Worm (Caenorhabditis elegans) whole organism, early embryonic: ENCODE data around the gene Y97E10AR.1.

ENCODE experiments used
- B0310.2 ChIP-seq: sonication (generic microtip); optimal IDR thresholded peaks from 2 replicates; lab custom pipeline; 2016; ENCODE audit warnings: mild to moderate bottlenecking, missing genetic modification characterization, missing compliant biosample characterization
- F13C5.2 ChIP-seq: sonication (generic microtip); optimal IDR thresholded peaks from 2 replicates; lab custom pipeline; 2017; ENCODE audit warnings: mild to moderate bottlenecking, missing genetic modification characterization, inconsistent platforms, missing compliant biosample characterization
- aly-1 ChIP-seq: sonication (generic microtip); optimal IDR thresholded peaks from 2 replicates; lab custom pipeline; 2016; ENCODE audit warnings: missing genetic modification characterization, missing compliant biosample characterization
- ama-1 ChIP-seq: fragments of 150-350 bp; optimal IDR thresholded peaks from 2 replicates; lab custom pipeline; 2014
- ceh-13 ChIP-seq: fragments of 200-800 bp; sonication (Bioruptor generic); optimal IDR thresholded peaks from 2 replicates; lab custom pipeline; 2018; ENCODE audit warnings: mild to moderate bottlenecking, missing genetic modification characterization, missing compliant biosample characterization
- ceh-36 ChIP-seq: sonication (generic microtip); optimal IDR thresholded peaks from 2 replicates; lab custom pipeline; 2016; ENCODE audit warnings: missing genetic modification characterization, inconsistent platforms, missing compliant biosample characterization
- ets-7 ChIP-seq: sonication (generic microtip); optimal IDR thresholded peaks from 2 replicates; lab custom pipeline; 2016; ENCODE audit warnings: missing genotype, missing genetic modification characterization, missing compliant biosample characterization
- flt-1 ChIP-seq: fragments of 200-800 bp; sonication (Bioruptor generic); IDR thresholded peaks from 2 replicates; pipeline ENCODE4 v1.3.6; 2022; ENCODE audit warnings: missing genetic modification characterization, missing compliant biosample characterization
- hmbx-1 ChIP-seq: sonication (generic microtip); optimal IDR thresholded peaks from 2 replicates; lab custom pipeline; 2016; ENCODE audit warnings: mild to moderate bottlenecking, missing genetic modification characterization, missing compliant biosample characterization
- hmg-4 ChIP-seq: fragments of 200-800 bp; sonication (Bioruptor generic); optimal IDR thresholded peaks from 2 replicates; lab custom pipeline; 2018; ENCODE audit warnings: mild to moderate bottlenecking, missing genetic modification characterization, missing compliant biosample characterization
- hnd-1 ChIP-seq: sonication (generic microtip); optimal IDR thresholded peaks from 2 replicates; lab custom pipeline; 2016; ENCODE audit warnings: missing genetic modification characterization, missing compliant biosample characterization
- pes-1 ChIP-seq: fragments of 200-800 bp; sonication (Bioruptor generic); IDR thresholded peaks from 2 replicates; pipeline ENCODE4 v1.3.6; 2022; ENCODE audit warnings: missing genetic modification reagents, missing genetic modification characterization, missing compliant biosample characterization
- scrt-1 ChIP-seq: fragments of 200-800 bp; sonication (Bioruptor generic); IDR thresholded peaks from 2 replicates; pipeline ENCODE4 v1.3.6; 2022; ENCODE audit warnings: missing genetic modification characterization, missing compliant biosample characterization
- sea-1 ChIP-seq: fragments of 200-800 bp; sonication (Bioruptor generic); conservative IDR thresholded peaks from 2 replicates; pipeline ENCODE4 v1.3.6; 2022; ENCODE audit warnings: missing genetic modification characterization, missing compliant biosample characterization
- tbx-11 ChIP-seq: fragments of 200-800 bp; sonication (Bioruptor generic); IDR thresholded peaks from 2 replicates; pipeline ENCODE4 v1.3.6; 2022; ENCODE audit warnings: missing genetic modification characterization, missing compliant biosample characterization
- tbx-37 ChIP-seq: fragments of 200-800 bp; sonication (Bioruptor generic); conservative IDR thresholded peaks from 2 replicates; pipeline ENCODE4 v1.3.6; 2022; ENCODE audit warnings: missing genetic modification reagents, missing genetic modification characterization, missing compliant biosample characterization
- tra-4 ChIP-seq: sonication (generic microtip); optimal IDR thresholded peaks from 2 replicates; lab custom pipeline; 2017; ENCODE audit warnings: missing genetic modification characterization, missing compliant biosample characterization

Y97E10AR.1 gene

DNA sequence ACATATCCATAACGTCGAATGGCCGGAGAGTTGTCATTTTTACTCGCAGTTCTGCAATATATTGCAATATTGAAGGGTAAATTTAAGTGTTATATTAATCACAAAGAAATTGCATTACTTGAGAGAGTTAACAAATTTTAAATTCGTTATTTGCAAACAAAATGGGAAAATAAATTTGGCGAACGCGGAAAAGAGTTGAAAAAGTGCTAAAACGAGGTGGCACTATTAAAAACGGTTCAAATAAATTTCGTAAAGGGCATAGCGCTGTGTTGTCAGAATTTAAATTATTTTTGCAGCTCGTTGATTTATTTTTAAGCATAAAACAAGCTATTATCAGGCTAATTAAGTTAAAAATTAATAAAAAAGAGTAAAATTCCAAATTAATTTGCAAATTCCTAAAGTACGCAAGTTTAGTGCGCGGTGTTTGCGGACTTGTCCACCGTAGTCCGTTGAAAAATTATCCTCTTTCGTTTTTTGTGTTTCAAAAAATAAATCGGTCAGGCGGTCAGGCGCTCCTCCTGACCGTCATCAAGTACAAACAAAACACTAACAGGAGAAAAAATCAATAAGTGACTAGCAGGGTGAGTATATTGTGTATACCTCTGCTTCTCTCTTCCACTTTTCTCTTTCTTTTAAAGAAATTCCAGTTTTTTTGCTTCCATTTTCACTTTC lies 17.7 kb upstream of the Y97E10AR.1 start, which contains the start of the genes natb-1 and abhd-12:
TSS of gene natb-1 (minus strand) at position 51 of the 672 bp plus-strand sequence.
TSS of gene abhd-12 (plus strand) at position 499 of the 672 bp plus-strand sequence.
- no peak for TF ChIP-seq tbx-37
- TF ChIP-seq flt-1 (GFP tag; lab: Robert Waterston, UW): no peak
- TF ChIP-seq tbx-11 (GFP tag; lab: Robert Waterston, UW): no peak

DNA sequence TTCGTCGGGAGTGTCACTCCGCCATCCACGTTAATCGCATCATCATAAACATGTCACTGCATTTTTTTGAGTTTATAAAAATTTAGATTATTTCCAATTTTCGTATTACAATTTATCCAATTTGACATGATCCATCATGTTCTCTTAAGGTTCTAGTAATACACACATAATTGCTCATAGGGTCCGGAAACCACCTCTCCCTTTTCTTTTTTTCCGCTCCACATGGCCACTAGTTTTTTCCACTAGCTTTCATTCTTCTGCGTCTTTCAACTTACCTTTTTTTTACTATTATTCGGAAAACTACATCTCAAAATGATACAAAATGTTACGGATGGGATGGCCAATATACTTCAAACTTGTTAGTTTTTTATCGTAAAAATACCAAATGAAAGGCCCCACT lies 15.4 kb upstream of the Y97E10AR.1 start, which contains the start of gene Y97E10AL.1:
TSS of gene Y97E10AL.1 (plus strand) at position 301 of the 400 bp plus-strand sequence.
- TF ChIP-seq pes-1 (GFP tag; lab: Robert Waterston, UW): no peak
- TF ChIP-seq tbx-37: no peak
- TF ChIP-seq tbx-11 (GFP tag; lab: Robert Waterston, UW): no peak
- no peak for TF ChIP-seq sea-1 (GFP tag; lab: Robert Waterston, UW)
- no peak for TF ChIP-seq ceh-13 (GFP tag; lab: Kevin White, UChicago)
- no peak for TF ChIP-seq F13C5.2 (tag; lab: Kevin White, UChicago)
- no peak for TF ChIP-seq ets-7
- TF ChIP-seq flt-1 (GFP tag; lab: Robert Waterston, UW): no peak
- TF ChIP-seq hmg-4 (GFP tag; lab: Kevin White, UChicago): no peak
- no peak for TF ChIP-seq tra-4 (tag; lab: Kevin White, UChicago)
- no peak for TF ChIP-seq hnd-1 (tag; lab: Kevin White, UChicago)
- no peak for TF ChIP-seq ama-1 (lab: Kevin White, UChicago)

DNA sequence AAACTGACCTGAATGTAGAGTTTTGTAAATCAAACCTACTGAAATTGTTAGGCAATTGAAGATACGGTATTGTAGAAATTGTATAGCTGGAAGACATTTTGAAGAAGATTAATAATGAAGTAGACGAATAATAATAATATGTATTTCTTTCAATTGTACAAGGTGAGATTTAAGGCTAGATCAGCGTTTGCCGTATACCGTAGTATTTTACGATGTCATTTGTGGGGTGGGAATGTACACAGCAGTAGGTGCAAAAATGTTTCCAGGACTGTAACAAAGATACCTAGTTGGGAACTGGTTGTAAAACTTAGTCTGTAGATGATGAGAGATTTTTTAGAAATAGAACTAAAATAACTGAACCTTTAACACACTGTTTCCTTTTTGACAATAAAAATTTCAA lies 6.7 kb upstream of the Y97E10AR.1 start, which contains the start of gene ceh-76:
TSS of gene ceh-76 (minus strand) at position 101 of the 400 bp plus-strand sequence.
- TF ChIP-seq B0310.2 (tag; lab: Kevin White, UChicago): no peak
- TF ChIP-seq aly-1 (tag; lab: Kevin White, UChicago): no peak
- TF ChIP-seq sea-1 (GFP tag; lab: Robert Waterston, UW): no peak

DNA sequence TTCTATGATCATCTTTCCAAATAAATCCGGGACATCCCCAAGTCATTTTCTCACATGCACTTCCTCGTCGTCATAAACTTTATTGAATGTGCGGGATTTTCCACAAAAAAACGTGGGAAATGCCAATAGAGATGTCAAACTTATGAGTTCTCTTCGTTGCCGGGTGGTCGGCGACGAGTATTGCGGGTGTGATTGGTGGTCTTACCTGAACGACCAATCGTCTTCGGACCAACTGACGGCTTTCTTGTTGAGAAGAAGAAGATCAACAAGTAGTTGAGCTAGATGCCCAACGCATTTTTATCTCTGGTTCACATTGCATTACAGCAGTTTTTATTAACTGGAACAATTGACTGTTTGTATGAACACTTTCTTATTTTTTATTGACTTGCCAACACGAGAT lies 6.1 kb upstream of the Y97E10AR.1 start:
- no peak for TF ChIP-seq hmbx-1 (tag; lab: Kevin White, UChicago)
- no peak for TF ChIP-seq B0310.2 (tag; lab: Kevin White, UChicago)
- no peak for TF ChIP-seq sea-1 (GFP tag; lab: Robert Waterston, UW)
- no peak for TF ChIP-seq ceh-36 (tag; lab: Kevin White, UChicago)
- TF ChIP-seq tbx-37: no peak
- no peak for TF ChIP-seq scrt-1 (GFP tag; lab: Robert Waterston, UW)
- TF ChIP-seq F13C5.2 (tag; lab: Kevin White, UChicago): no peak
- TF ChIP-seq hmg-4 (GFP tag; lab: Kevin White, UChicago): no peak

DNA sequence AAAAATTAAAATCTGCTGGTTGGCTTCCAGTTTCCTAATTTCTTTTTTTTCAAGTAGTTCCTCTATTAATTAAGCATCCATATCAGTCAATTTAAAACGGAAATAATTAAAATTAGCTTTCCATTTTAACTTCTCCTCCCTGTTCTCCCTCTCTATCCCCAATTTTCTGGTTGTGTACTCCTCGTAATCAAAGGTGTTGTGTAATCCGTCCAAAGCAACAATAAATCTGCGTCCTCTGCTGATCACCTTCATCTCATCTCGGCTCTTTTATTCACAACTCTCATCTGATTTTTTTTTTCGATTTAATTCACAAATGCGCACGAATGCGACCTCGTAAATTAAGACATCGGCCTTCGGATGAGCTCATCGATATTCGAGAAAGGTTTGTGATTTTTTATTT lies 5.4 kb upstream of the Y97E10AR.1 start, which contains the start of gene Y97E10AR.2:
TSS of gene Y97E10AR.2 (plus strand) at position 301 of the 400 bp plus-strand sequence.
- TF ChIP-seq hmg-4 (GFP tag; lab: Kevin White, UChicago) (no peak), pes-1 (GFP tag; lab: Robert Waterston, UW) (no peak)

DNA sequence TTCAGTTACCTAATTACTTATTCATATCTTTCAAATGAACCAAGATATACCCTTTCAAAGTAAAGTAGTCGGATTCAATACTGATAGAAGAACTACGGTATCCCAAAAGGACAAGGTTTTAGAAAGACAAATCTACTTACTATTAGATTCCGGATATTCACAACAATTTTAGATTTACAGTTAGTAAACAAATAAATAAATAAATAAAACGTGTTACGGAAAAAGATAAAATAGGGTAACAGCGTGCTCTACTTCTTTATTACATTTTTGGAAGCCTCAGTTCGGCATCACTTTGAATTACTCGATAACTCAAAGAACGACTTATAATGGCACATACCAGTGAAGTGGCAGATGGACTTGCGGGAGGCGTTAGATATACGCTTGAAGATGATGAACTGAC lies 3.7 kb downstream of the Y97E10AR.1 start, which contains the start of gene Y97E10AR.8:
TSS of gene Y97E10AR.8 (plus strand) at position 301 of the 400 bp plus-strand sequence.
- no peak for TF ChIP-seq ets-7
- TF ChIP-seq F13C5.2 (tag; lab: Kevin White, UChicago): no peak
- no peak for TF ChIP-seq ceh-36 (tag; lab: Kevin White, UChicago)
- no peak for TF ChIP-seq hnd-1 (tag; lab: Kevin White, UChicago)

DNA sequence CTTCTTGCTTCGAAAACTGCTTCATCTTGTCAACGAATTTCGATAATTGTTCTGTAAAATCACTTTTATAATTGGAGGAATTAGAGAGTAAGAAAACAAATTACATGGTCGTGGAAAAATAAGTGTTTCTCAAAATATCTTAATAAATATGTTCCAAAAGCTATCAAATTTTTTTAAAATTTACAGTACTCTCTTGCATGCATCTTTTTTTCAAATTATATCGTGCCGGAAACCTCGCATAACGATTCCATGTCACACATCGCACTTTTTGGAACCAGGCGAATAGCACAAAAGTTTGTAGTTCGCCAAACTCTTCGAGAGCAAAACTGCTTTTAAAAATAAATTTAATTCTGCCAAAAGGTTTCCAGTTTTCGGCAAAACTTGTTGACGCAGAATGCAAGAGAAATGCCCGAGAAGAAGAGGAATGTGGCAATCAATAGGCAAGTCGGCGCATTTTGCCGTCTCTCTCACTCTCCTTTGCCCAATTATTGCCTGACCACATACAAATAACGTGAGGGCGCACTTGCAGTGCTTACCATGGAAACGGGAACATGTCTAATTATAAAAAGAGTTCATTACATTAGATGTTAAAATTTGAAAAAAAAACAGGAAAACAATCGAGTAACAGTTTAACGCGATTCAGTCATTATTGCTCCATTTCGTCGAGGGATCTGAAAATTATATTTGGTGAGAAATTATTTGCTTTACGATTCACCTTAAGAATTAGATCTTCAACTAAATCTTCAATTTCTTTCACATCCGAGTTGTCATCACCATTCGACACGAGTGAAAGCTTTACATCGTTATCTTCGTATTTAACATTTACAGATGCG lies 6.4 kb downstream of the Y97E10AR.1 start, which contains the start of gene Y97E10AR.3:
TSS of gene Y97E10AR.3 (minus strand) at position 51 of the 833 bp plus-strand sequence.
- TF ChIP-seq flt-1 (GFP tag; lab: Robert Waterston, UW) (no peak), F13C5.2 (tag; lab: Kevin White, UChicago) (no peak), hnd-1 (tag; lab: Kevin White, UChicago) (no peak)

DNA sequence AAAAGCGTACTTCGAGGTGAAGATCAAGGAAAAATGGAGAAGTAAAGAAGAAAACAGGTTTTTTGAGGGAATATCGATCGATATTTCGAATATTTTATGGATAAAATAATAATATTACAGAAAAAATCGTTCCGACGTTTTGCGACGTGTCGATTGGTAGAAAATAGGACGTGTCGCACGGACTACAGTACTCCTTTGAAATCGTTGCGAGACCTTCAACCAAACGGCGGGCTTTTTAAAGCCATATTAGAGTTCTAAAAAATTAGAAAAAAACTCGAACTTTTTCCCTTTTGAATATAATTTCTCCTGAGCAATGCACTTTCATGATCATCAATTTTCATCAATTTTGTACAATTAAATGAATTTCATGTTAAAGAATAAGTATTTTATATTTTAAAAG lies 8.8 kb downstream of the Y97E10AR.1 start, which contains the start of gene Y97E10AR.4:
TSS of gene Y97E10AR.4 (minus strand) at position 131 of the 400 bp plus-strand sequence.
- TF ChIP-seq ceh-13 (GFP tag; lab: Kevin White, UChicago) (no peak), tbx-37 (no peak), hmbx-1 (tag; lab: Kevin White, UChicago) (no peak), aly-1 (tag; lab: Kevin White, UChicago) (no peak), flt-1 (GFP tag; lab: Robert Waterston, UW) (no peak), scrt-1 (GFP tag; lab: Robert Waterston, UW) (no peak)
